Fruit fly (Drosophila melanogaster): ENCODE data around the gene ND-ASHI.
A peak's percentile ranks its signal among the peaks of the same experiment; 100 is the strongest.

The ND-ASHI gene

dm6 chrX:6719259-6719658 lies 40.3 kb upstream of the ND-ASHI start (continued):
- 0 out of 2 replicates have a peak, but pooled peaks have one; percentile 12 for TF ChIP-seq lmd (GFP tag; IDR thresholded peaks at IDR 0.05)
- TF ChIP-seq CG32767 (GFP tag; IDR thresholded peaks at IDR 0.05) = no peak
- TF ChIP-seq CG8388 (GFP tag; optimal IDR thresholded peaks at IDR 0.05) = peak; percentile 5
- no peak for TF ChIP-seq chif (GFP tag; optimal IDR thresholded peaks at IDR 0.05)
- no peak for TF ChIP-seq shn (GFP tag; optimal IDR thresholded peaks at IDR 0.05)
- no peak for TF ChIP-seq CG14965 (GFP tag; optimal IDR thresholded peaks at IDR 0.05; ENCODE audit: borderline replicate concordance)
- TF ChIP-seq zfh1 (GFP tag; IDR thresholded peaks at IDR 0.05) = peak; percentile 20; the same call in 1 of the 3 replicates
- no peak for TF ChIP-seq Chrac-16 (GFP tag; optimal IDR thresholded peaks at IDR 0.05)
- TF ChIP-seq PHDP (tag; optimal IDR thresholded peaks at IDR 0.05) = peak; percentile 15
- TF ChIP-seq Abd-B (GFP tag; optimal IDR thresholded peaks at IDR 0.05) = peak; percentile 12
- TF ChIP-seq Scr (GFP tag; IDR thresholded peaks at IDR 0.05; ENCODE audit: partially characterized antibody) = no peak
- TF ChIP-seq CG2129 (GFP tag; IDR thresholded peaks at IDR 0.05; ENCODE audit: partially characterized antibody) = no peak
- TF ChIP-seq Lhr (GFP tag; optimal IDR thresholded peaks at IDR 0.05) = no peak
- no peak for TF ChIP-seq CG9817 (tag; optimal IDR thresholded peaks at IDR 0.05)
- peak; percentile 47 for TF ChIP-seq CG17359 (tag; optimal IDR thresholded peaks at IDR 0.05)
- no peak for TF ChIP-seq eve (GFP tag; optimal IDR thresholded peaks at IDR 0.05)
- TF ChIP-seq lab (GFP tag; optimal IDR thresholded peaks at IDR 0.05) = peak; percentile 48
- TF ChIP-seq CG43689 (GFP tag; IDR thresholded peaks at IDR 0.05) = no peak
- TF ChIP-seq ase (GFP tag; IDR thresholded peaks at IDR 0.05) = no peak
- TF ChIP-seq CG10209 (GFP tag; optimal IDR thresholded peaks at IDR 0.05) = no peak
- peak; percentile 19 for TF ChIP-seq NfI (GFP tag; optimal IDR thresholded peaks at IDR 0.05)
- TF ChIP-seq Med (GFP tag) = peak; percentile 62
- no peak for TF ChIP-seq CG18764 (GFP tag; optimal IDR thresholded peaks at IDR 0.05)
- no peak for TF ChIP-seq her (GFP tag; optimal IDR thresholded peaks at IDR 0.05)
- no peak for TF ChIP-seq Nf-YC (tag; optimal IDR thresholded peaks at IDR 0.05)
- TF ChIP-seq NK7.1 (GFP tag; optimal IDR thresholded peaks at IDR 0.05) = no peak
- TF ChIP-seq hkb (optimal IDR thresholded peaks at IDR 0.05) = no peak
- peak; percentile 56; the same call in 1 of the 2 replicates for TF ChIP-seq hkb (GFP tag; IDR thresholded peaks at IDR 0.05)
- TF ChIP-seq Drgx (GFP tag; IDR thresholded peaks at IDR 0.05) = peak; percentile 53
- TF ChIP-seq Poxn (GFP tag; IDR thresholded peaks at IDR 0.05) = no peak
- TF ChIP-seq Trl (optimal IDR thresholded peaks at IDR 0.05) = no peak
- no peak for TF ChIP-seq Trl (GFP tag; optimal IDR thresholded peaks at IDR 0.05)
- TF ChIP-seq CG2116 (GFP tag; optimal IDR thresholded peaks at IDR 0.05) = no peak
- no peak for TF ChIP-seq mld (GFP tag; IDR thresholded peaks at IDR 0.05; ENCODE audit: partially characterized antibody)
- TF ChIP-seq CG10654 (GFP tag; optimal IDR thresholded peaks at IDR 0.05) = no peak
- TF ChIP-seq vvl (GFP tag; IDR thresholded peaks at IDR 0.05) = peak; percentile 44; the same call in 1 of the 2 replicates
- no peak for TF ChIP-seq Vsx1 (GFP tag; optimal IDR thresholded peaks at IDR 0.05)
- TF ChIP-seq al (GFP tag; IDR thresholded peaks at IDR 0.05) = 0 out of 2 replicates have a peak, but pooled peaks have one; percentile 21
- no peak for TF ChIP-seq lov (optimal IDR thresholded peaks at IDR 0.05)
- no peak for TF ChIP-seq lov (GFP tag; IDR thresholded peaks at IDR 0.05)
- TF ChIP-seq CG32772 (GFP tag; IDR thresholded peaks at IDR 0.05) = no peak
- TF ChIP-seq z (GFP tag; IDR thresholded peaks at IDR 0.05) = no peak
- TF ChIP-seq Hsf (GFP tag; optimal IDR thresholded peaks at IDR 0.05) = no peak
- TF ChIP-seq CG18262 (tag; optimal IDR thresholded peaks at IDR 0.05) = peak; percentile 12
- TF ChIP-seq Usf (GFP tag; optimal IDR thresholded peaks at IDR 0.05) = no peak
- TF ChIP-seq CG1233 (GFP tag; optimal IDR thresholded peaks at IDR 0.05) = no peak
- TF ChIP-seq Ssrp (tag; optimal IDR thresholded peaks at IDR 0.05) = peak; percentile 11
- TF ChIP-seq CG2678 (tag; optimal IDR thresholded peaks at IDR 0.05) = peak; percentile 40
- no peak for TF ChIP-seq CG8765 (GFP tag; IDR thresholded peaks at IDR 0.05)
- peak; percentile 28; the same call in 1 of the 3 replicates for TF ChIP-seq row (GFP tag; IDR thresholded peaks at IDR 0.05)
- TF ChIP-seq CG2199 (GFP tag; IDR thresholded peaks at IDR 0.05) = no peak
- no peak for TF ChIP-seq repo (GFP tag; optimal IDR thresholded peaks at IDR 0.05)

Data from whole organism, embryonic.